Worm (Caenorhabditis elegans) whole organism, L1 larva: ENCODE measurements around the gene mks-3.

Source experiments
- C16A3.4 ChIP-seq: fragments of 150-350 bp; optimal IDR thresholded peaks from 2 replicates; lab custom pipeline; 2014; ENCODE audit warnings: missing biosample characterization, missing genetic modification characterization
- F16B12.6 ChIP-seq: fragments of 150-350 bp; optimal IDR thresholded peaks from 2 replicates; lab custom pipeline; 2014; ENCODE audit warnings: missing biosample characterization, missing genetic modification characterization
- Y116A8C.19 ChIP-seq: sonication (generic microtip); optimal IDR thresholded peaks from 2 replicates; lab custom pipeline; 2016; ENCODE audit warnings: missing compliant biosample characterization, missing genetic modification characterization, borderline replicate concordance
- ama-1 ChIP-seq: fragments of 150-350 bp; optimal IDR thresholded peaks from 2 replicates; lab custom pipeline; 2014
- blmp-1 ChIP-seq: fragments of 150-350 bp; optimal IDR thresholded peaks from 2 replicates; lab custom pipeline; 2014; ENCODE audit warnings: missing biosample characterization, missing genetic modification characterization
- ceh-90 ChIP-seq: sonication (generic microtip); optimal IDR thresholded peaks from 2 replicates; lab custom pipeline; 2016; ENCODE audit warnings: missing genetic modification characterization, missing compliant biosample characterization
- ces-1 ChIP-seq: fragments of 150-350 bp; optimal IDR thresholded peaks from 2 replicates; lab custom pipeline; 2014; ENCODE audit warnings: missing biosample characterization, missing genetic modification reagents, missing genetic modification characterization
- dpl-1 ChIP-seq, 3 experiments: fragments of 150-350 bp in 2 of 3; sonication (generic microtip) in 1 of 3; optimal IDR thresholded peaks; 2 replicates each; lab custom pipeline; 2014 to 2017; ENCODE audit warnings: missing biosample characterization in 3 of 3, missing genetic modification characterization in 3 of 3, missing genetic modification reagents in 3 of 3
- dsc-1 ChIP-seq: sonication (generic microtip); optimal IDR thresholded peaks from 2 replicates; lab custom pipeline; 2016; ENCODE audit warnings: mild to moderate bottlenecking, missing genetic modification characterization, missing compliant biosample characterization
- efl-1 ChIP-seq, 4 experiments: fragments of 150-350 bp; optimal IDR thresholded peaks in 3 of 4; peaks in 1 of 4; 1 replicate in 1 of 4; 2 replicates in 3 of 4; lab custom pipeline; 2014; ENCODE audit warnings: missing biosample characterization in 2 of 4, missing genetic modification characterization in 2 of 4, missing genetic modification reagents in 2 of 4
- egl-13 ChIP-seq: sonication (generic microtip); optimal IDR thresholded peaks from 2 replicates; lab custom pipeline; 2016; ENCODE audit warnings: missing genotype, missing genetic modification reagents, missing genetic modification characterization, missing compliant biosample characterization
- elt-2 ChIP-seq: sonication (generic microtip); optimal IDR thresholded peaks from 2 replicates; lab custom pipeline; 2016; ENCODE audit warnings: missing genetic modification characterization, mild to moderate bottlenecking, inconsistent platforms, missing compliant biosample characterization, missing genetic modification reagents
- elt-3 ChIP-seq, 6 experiments: fragments of 150-350 bp in 1 of 6; sonication (generic microtip); optimal IDR thresholded peaks; 2 replicates each; lab custom pipeline; 2017 to 2018; ENCODE audit warnings: missing biosample characterization in 6 of 6, missing genetic modification characterization in 6 of 6, inconsistent platforms in 1 of 6
- ets-5 ChIP-seq: fragments of 200-800 bp; sonication (Bioruptor generic); IDR thresholded peaks from 2 replicates; pipeline ENCODE4 v1.3.6; 2022; ENCODE audit warnings: missing genetic modification characterization, missing compliant biosample characterization
- fkh-10 ChIP-seq: sonication (generic microtip); optimal IDR thresholded peaks from 2 replicates; lab custom pipeline; 2017; ENCODE audit warnings: missing biosample characterization, missing genetic modification reagents, missing genetic modification characterization
- fkh-8 ChIP-seq: sonication (generic microtip); optimal IDR thresholded peaks from 2 replicates; lab custom pipeline; 2016; ENCODE audit warnings: mild to moderate bottlenecking, missing genetic modification characterization, missing compliant biosample characterization
- hpl-2 ChIP-seq: fragments of 150-350 bp; optimal IDR thresholded peaks from 2 replicates; lab custom pipeline; 2014; ENCODE audit warnings: missing biosample characterization, missing genetic modification reagents, missing genetic modification characterization
- irx-1 ChIP-seq: sonication (generic microtip); optimal IDR thresholded peaks from 2 replicates; lab custom pipeline; 2016; ENCODE audit warnings: missing genetic modification characterization, missing compliant biosample characterization
- jun-1 ChIP-seq: fragments of 150-350 bp; optimal IDR thresholded peaks from 2 replicates; lab custom pipeline; 2014; ENCODE audit warnings: missing biosample characterization, missing genetic modification reagents, missing genetic modification characterization
- lin-13 ChIP-seq: fragments of 150-350 bp; optimal IDR thresholded peaks from 2 replicates; lab custom pipeline; 2014; ENCODE audit warnings: missing biosample characterization, missing genetic modification reagents, missing genetic modification characterization
- lin-14 ChIP-seq: fragments of 200-800 bp; sonication (Bioruptor generic); optimal IDR thresholded peaks from 2 replicates; lab custom pipeline; 2018; ENCODE audit warnings: mild to moderate bottlenecking, missing genetic modification characterization, moderate library complexity, missing compliant biosample characterization
- lin-15B ChIP-seq: fragments of 150-350 bp; sonication (generic microtip); optimal IDR thresholded peaks from 3 replicates; lab custom pipeline; 2014; ENCODE audit warnings: missing biosample characterization, missing genetic modification characterization
- lin-35 ChIP-seq, 2 experiments: fragments of 150-350 bp; optimal IDR thresholded peaks; 2 replicates each; lab custom pipeline; 2014; ENCODE audit warnings: missing biosample characterization in 2 of 2, missing genetic modification characterization in 2 of 2, missing genetic modification reagents in 2 of 2
- lir-3 ChIP-seq: sonication (generic microtip); optimal IDR thresholded peaks from 2 replicates; lab custom pipeline; 2016; ENCODE audit warnings: mild to moderate bottlenecking, missing genetic modification characterization, moderate library complexity, missing compliant biosample characterization; ENCODE audit not compliant: poor library complexity
- mab-9 ChIP-seq: fragments of 200-800 bp; sonication (Bioruptor generic); IDR thresholded peaks from 2 replicates; pipeline ENCODE4 v1.3.6; 2022; ENCODE audit warnings: missing genetic modification reagents, missing genetic modification characterization, missing compliant biosample characterization
- mdl-1 ChIP-seq, 2 experiments: fragments of 150-350 bp; optimal IDR thresholded peaks; 2 replicates each; lab custom pipeline; 2014 to 2017; ENCODE audit warnings: missing biosample characterization in 2 of 2, missing genetic modification characterization in 2 of 2, inconsistent platforms in 1 of 2
- mef-2 ChIP-seq: fragments of 150-350 bp; optimal IDR thresholded peaks from 2 replicates; lab custom pipeline; 2014; ENCODE audit warnings: missing biosample characterization, missing genetic modification characterization
- mep-1 ChIP-seq: fragments of 150-350 bp; optimal IDR thresholded peaks from 2 replicates; lab custom pipeline; 2014; ENCODE audit warnings: missing biosample characterization, missing genetic modification characterization
- nhr-12 ChIP-seq: sonication (generic microtip); optimal IDR thresholded peaks from 2 replicates; lab custom pipeline; 2017; ENCODE audit warnings: missing biosample characterization, missing genetic modification characterization
- nhr-19 ChIP-seq: fragments of 200-800 bp; sonication (Bioruptor generic); conservative IDR thresholded peaks from 2 replicates; pipeline ENCODE4 v1.3.6; 2022; ENCODE audit warnings: missing genetic modification characterization, missing compliant biosample characterization
- nhr-20 ChIP-seq: sonication (generic microtip); optimal IDR thresholded peaks from 2 replicates; lab custom pipeline; 2016; ENCODE audit warnings: mild to moderate bottlenecking, missing genetic modification characterization, missing compliant biosample characterization
- nhr-237 ChIP-seq: fragments of 150-350 bp; optimal IDR thresholded peaks from 2 replicates; lab custom pipeline; 2014; ENCODE audit warnings: missing biosample characterization, missing genetic modification characterization
- nhr-28 ChIP-seq: fragments of 150-350 bp; optimal IDR thresholded peaks from 2 replicates; lab custom pipeline; 2014; ENCODE audit warnings: missing biosample characterization, missing genetic modification characterization
- nhr-71 ChIP-seq: sonication (generic microtip); optimal IDR thresholded peaks from 2 replicates; lab custom pipeline; 2016; ENCODE audit warnings: mild to moderate bottlenecking, missing genetic modification characterization, moderate library complexity, missing compliant biosample characterization
- nhr-77 ChIP-seq: fragments of 150-350 bp; optimal IDR thresholded peaks from 2 replicates; lab custom pipeline; 2014; ENCODE audit warnings: missing biosample characterization, missing genetic modification characterization
- nhr-84 ChIP-seq: sonication (generic microtip); optimal IDR thresholded peaks from 2 replicates; lab custom pipeline; 2017; ENCODE audit warnings: missing biosample characterization, missing genetic modification characterization
- pax-3 ChIP-seq: fragments of 200-800 bp; sonication (Bioruptor generic); optimal IDR thresholded peaks from 2 replicates; lab custom pipeline; 2018; ENCODE audit warnings: mild to moderate bottlenecking, missing genetic modification characterization, moderate library complexity, missing compliant biosample characterization
- pqm-1 ChIP-seq: sonication (generic microtip); optimal IDR thresholded peaks from 3 replicates; lab custom pipeline; 2017; ENCODE audit warnings: missing biosample characterization, missing genetic modification characterization
- rnt-1 ChIP-seq: sonication (generic microtip); optimal IDR thresholded peaks from 2 replicates; lab custom pipeline; 2016; ENCODE audit warnings: mild to moderate bottlenecking, missing genetic modification characterization, moderate library complexity, missing compliant biosample characterization
- sox-4 ChIP-seq: sonication (generic microtip); optimal IDR thresholded peaks from 2 replicates; lab custom pipeline; 2016; ENCODE audit warnings: missing genetic modification characterization, missing compliant biosample characterization
- sptf-1 ChIP-seq: fragments of 150-350 bp; optimal IDR thresholded peaks from 2 replicates; lab custom pipeline; 2014; ENCODE audit warnings: missing biosample characterization, missing genetic modification characterization
- swsn-7 ChIP-seq: sonication (generic microtip); optimal IDR thresholded peaks from 2 replicates; lab custom pipeline; 2016; ENCODE audit warnings: missing genetic modification characterization, missing compliant biosample characterization
- tbx-2 ChIP-seq: sonication (generic microtip); optimal IDR thresholded peaks from 2 replicates; lab custom pipeline; 2016; ENCODE audit warnings: missing genetic modification characterization, missing compliant biosample characterization
- tlp-1 ChIP-seq: fragments of 150-350 bp; optimal IDR thresholded peaks from 2 replicates; lab custom pipeline; 2014; ENCODE audit warnings: missing biosample characterization, missing genetic modification characterization
- unc-30 ChIP-seq: sonication (generic microtip); optimal IDR thresholded peaks from 2 replicates; lab custom pipeline; 2017; ENCODE audit warnings: missing biosample characterization, missing genetic modification characterization
- unc-62 ChIP-seq: fragments of 150-350 bp; optimal IDR thresholded peaks from 2 replicates; lab custom pipeline; 2014; ENCODE audit warnings: missing biosample characterization, missing genetic modification reagents, missing genetic modification characterization
- unc-98 ChIP-seq: fragments of 200-800 bp; sonication (Bioruptor generic); IDR thresholded peaks from 2 replicates; pipeline ENCODE4 v1.3.6; 2022; ENCODE audit warnings: missing genetic modification characterization, missing compliant biosample characterization
- vab-15 ChIP-seq: sonication (generic microtip); optimal IDR thresholded peaks from 2 replicates; lab custom pipeline; 2017; ENCODE audit warnings: missing genotype, mild to moderate bottlenecking, missing genetic modification characterization, missing compliant biosample characterization
- xbp-1 ChIP-seq: sonication (generic microtip); optimal IDR thresholded peaks from 2 replicates; lab custom pipeline; 2016; ENCODE audit warnings: missing genetic modification characterization, missing compliant biosample characterization
- ztf-11 ChIP-seq, 2 experiments: sonication (generic microtip); optimal IDR thresholded peaks; 2 replicates each; lab custom pipeline; 2016 to 2017; ENCODE audit warnings: missing genetic modification characterization in 2 of 2, missing biosample characterization in 1 of 2, missing compliant biosample characterization in 1 of 2

The mks-3 gene

DNA sequence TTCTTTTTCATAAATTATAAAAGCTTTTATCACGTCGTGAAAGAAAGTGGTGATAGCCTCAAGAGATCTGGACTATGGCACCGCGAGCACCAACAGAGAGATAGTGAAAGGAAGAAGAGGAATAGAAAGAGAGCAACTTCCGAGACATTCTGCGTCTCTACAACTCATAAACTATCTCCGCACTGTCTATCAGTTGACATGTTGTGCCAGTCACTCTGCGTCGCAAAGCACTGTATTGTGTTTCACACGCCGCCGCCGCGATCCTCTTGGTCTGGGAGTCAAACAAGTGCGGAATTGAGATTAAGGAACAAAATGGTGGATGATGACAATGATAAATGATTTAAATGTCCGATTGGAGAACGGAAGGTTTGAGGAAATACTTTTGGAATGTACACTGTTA is 40.0 kb upstream of the mks-3 start:
- TF ChIP-seq hpl-2 (GFP tag; lab: Kevin White, UChicago) (no peak), ceh-90 (tag; lab: Kevin White, UChicago) (no peak), fkh-10 (no peak), tbx-2 (tag; lab: Kevin White, UChicago) (peak; percentile 29), swsn-7 (peak; percentile 21), mdl-1 (tag; optimal IDR thresholded peaks at IDR 0.05; lab: Kevin White, UChicago) (peak in 1 of 2 experiments; percentile 1), Y116A8C.19 (tag; lab: Kevin White, UChicago) (no peak), lin-15B (tag; lab: Kevin White, UChicago) (no peak), egl-13 (tag; lab: Kevin White, UChicago) (no peak), unc-30 (tag; lab: Kevin White, UChicago) (no peak), nhr-28 (tag; lab: Kevin White, UChicago) (no peak), sptf-1 (tag; lab: Kevin White, UChicago) (no peak), nhr-77 (tag; lab: Kevin White, UChicago) (no peak), mef-2 (tag; lab: Kevin White, UChicago) (no peak), mab-9 (GFP tag; lab: Robert Waterston, UW) (no peak), nhr-12 (tag; lab: Kevin White, UChicago) (no peak), nhr-71 (tag; lab: Kevin White, UChicago) (peak; percentile 35), blmp-1 (tag; lab: Kevin White, UChicago) (peak; percentile 37), dsc-1 (tag; lab: Kevin White, UChicago) (no peak), sox-4 (tag; lab: Kevin White, UChicago) (no peak), pqm-1 (tag; lab: Kevin White, UChicago) (no peak), nhr-19 (GFP tag; lab: Robert Waterston, UW) (no peak), ztf-11 (tag; optimal IDR thresholded peaks at IDR 0.05; lab: Kevin White, UChicago) (no peak), lin-14 (GFP tag; lab: Kevin White, UChicago) (peak; percentile 43), rnt-1 (peak; percentile 58), tlp-1 (tag; lab: Kevin White, UChicago) (no peak), nhr-20 (tag; lab: Kevin White, UChicago) (no peak), F16B12.6 (no peak), elt-2 (tag; lab: Kevin White, UChicago) (peak; percentile 48), jun-1 (tag; lab: Kevin White, UChicago) (peak; percentile 26), efl-1 (optimal IDR thresholded peaks at IDR 0.05; lab: Kevin White, UChicago) (peak; percentile 3 to 24), efl-1 (GFP tag; optimal IDR thresholded peaks at IDR 0.05 in 1 of 2; lab: Kevin White, UChicago) (peak in 1 of 2 experiments; percentile 12), ets-5 (no peak)

DNA sequence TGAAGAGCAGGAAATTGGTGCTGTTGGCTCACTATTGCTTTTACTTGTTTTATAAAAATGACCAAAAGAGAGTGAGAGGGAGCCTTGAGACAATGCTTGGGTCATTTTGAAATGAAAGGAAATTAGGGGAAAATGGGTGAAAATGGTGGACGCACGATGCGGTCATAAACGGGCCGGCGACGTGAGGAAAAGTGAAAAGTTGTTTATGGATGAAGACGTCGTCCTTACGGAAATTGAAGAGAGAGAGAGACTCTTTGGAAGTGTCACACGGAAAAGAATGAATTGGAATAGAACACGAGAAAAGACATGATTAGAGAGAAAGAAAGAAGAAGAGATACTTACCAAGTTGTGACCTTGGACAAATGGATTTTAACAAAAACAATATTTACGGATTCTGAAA is 38.1 kb upstream of the mks-3 start:
- TF ChIP-seq elt-2 (tag; lab: Kevin White, UChicago) (no peak), efl-1 (optimal IDR thresholded peaks at IDR 0.05; lab: Kevin White, UChicago) (no peak), efl-1 (GFP tag; optimal IDR thresholded peaks at IDR 0.05 in 1 of 2; lab: Kevin White, UChicago) (peak in 1 of 2 experiments; percentile 71), mep-1 (tag; lab: Kevin White, UChicago) (peak; percentile 52), sptf-1 (tag; lab: Kevin White, UChicago) (no peak), lir-3 (tag; lab: Kevin White, UChicago) (no peak), vab-15 (tag; lab: Kevin White, UChicago) (peak; percentile 37), irx-1 (tag; lab: Kevin White, UChicago) (no peak), lin-35 (GFP tag; optimal IDR thresholded peaks at IDR 0.05; lab: Kevin White, UChicago) (peak in 1 of 2 experiments; percentile 4), lin-13 (no peak), sox-4 (tag; lab: Kevin White, UChicago) (no peak), nhr-84 (no peak), nhr-237 (tag; lab: Kevin White, UChicago) (no peak), pqm-1 (tag; lab: Kevin White, UChicago) (no peak), xbp-1 (no peak), ces-1 (GFP tag; lab: Kevin White, UChicago) (no peak), elt-3 (tag; optimal IDR thresholded peaks at IDR 0.05; lab: Kevin White, UChicago) (peak in 1 of 6 experiments; percentile 20), dpl-1 (GFP tag; optimal IDR thresholded peaks at IDR 0.05; lab: Kevin White, UChicago) (no peak), fkh-8 (tag; lab: Kevin White, UChicago) (no peak), unc-62 (GFP tag; lab: Kevin White, UChicago) (no peak), blmp-1 (tag; lab: Kevin White, UChicago) (peak; percentile 100), C16A3.4 (no peak), egl-13 (tag; lab: Kevin White, UChicago) (no peak), ama-1 (no peak), tlp-1 (tag; lab: Kevin White, UChicago) (no peak), unc-98 (GFP tag; lab: Robert Waterston, UW) (no peak), lin-15B (tag; lab: Kevin White, UChicago) (no peak), pax-3 (no peak), mab-9 (GFP tag; lab: Robert Waterston, UW) (no peak), nhr-71 (tag; lab: Kevin White, UChicago) (peak; percentile 37)
